Fruit fly (Drosophila melanogaster): ENCODE results near the gene CG9953.

- TF ChIP-seq psq (optimal IDR thresholded peaks at IDR 0.05) = no peak
- no peak for TF ChIP-seq Myc (optimal IDR thresholded peaks at IDR 0.05)
- no peak for TF ChIP-seq h (optimal IDR thresholded peaks at IDR 0.05)
These were observed 2.9 kb downstream of the CG9953 start, which contains the start of gene CG10063 for dm6 chr3L:6972367-6972766.

Data from Kc167 (cell line).